Fruit fly (Drosophila melanogaster): ENCODE results near the gene Atac3.

The Atac3 gene

DNA sequence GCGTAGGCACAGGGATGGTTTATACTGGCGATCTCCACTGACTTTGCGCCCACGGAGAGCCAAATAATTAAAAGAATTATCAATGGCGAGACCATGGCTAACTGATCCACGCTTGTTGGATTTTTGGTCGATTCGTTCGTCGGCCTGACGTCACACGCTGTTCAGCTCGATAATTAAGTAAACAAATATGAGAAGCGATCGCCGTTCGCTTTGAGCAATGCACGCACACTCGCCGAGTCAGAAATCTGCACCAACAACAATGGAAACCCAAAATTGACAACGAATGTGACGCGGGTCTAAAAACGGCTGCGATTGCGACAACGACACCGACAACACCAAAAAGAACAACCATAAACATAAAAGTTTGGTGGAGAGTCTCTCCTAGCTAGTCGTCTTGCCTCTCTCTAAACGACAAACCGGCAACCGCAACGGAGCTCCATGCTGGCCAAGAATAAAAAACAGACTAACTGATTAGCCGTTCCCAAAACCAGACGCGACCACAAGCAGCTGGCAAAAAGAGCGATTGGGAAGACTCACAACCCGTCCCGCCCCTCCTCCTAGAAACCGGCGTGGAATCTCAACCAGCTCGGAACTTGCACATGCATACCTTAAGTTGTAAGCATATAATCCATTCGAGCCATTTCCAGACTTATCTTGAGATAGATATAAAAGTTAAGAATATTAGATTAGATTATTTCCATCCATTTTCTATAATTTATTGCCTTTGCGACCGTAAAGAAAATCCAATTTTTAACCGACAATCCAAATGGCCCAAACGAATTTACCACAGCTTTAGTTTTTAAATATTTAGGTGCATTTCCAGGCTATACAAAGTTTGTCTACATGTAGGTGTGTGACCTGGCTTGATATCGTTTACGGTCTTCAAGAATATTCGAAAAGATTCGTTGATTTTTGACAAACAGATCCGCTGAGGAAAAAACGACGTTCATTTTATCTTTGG lies 4.3 kb upstream of the Atac3 start, which contains the start of gene mthl9 (continued):
- TF ChIP-seq CG11723 (GFP tag; optimal IDR thresholded peaks at IDR 0.05) (no peak), bcd (GFP tag; optimal IDR thresholded peaks at IDR 0.05) (no peak), Gsc (GFP tag; IDR thresholded peaks at IDR 0.05) (no peak), CG31365 (tag; optimal IDR thresholded peaks at IDR 0.05) (no peak), mld (GFP tag; IDR thresholded peaks at IDR 0.05; ENCODE audit: partially characterized antibody) (no peak), ara (GFP tag; IDR thresholded peaks at IDR 0.05) (no peak), al (GFP tag; IDR thresholded peaks at IDR 0.05) (no peak), HHEX (GFP tag; optimal IDR thresholded peaks at IDR 0.05) (no peak), gfzf (GFP tag; optimal IDR thresholded peaks at IDR 0.05) (peak; percentile 32), CG18599 (GFP tag; optimal IDR thresholded peaks at IDR 0.05) (no peak), CG4617 (GFP tag; optimal IDR thresholded peaks at IDR 0.05; ENCODE audit: borderline replicate concordance) (no peak), Pdp1 (GFP tag; optimal IDR thresholded peaks at IDR 0.05) (peak in 1 of 2 experiments; percentile 29), lov (optimal IDR thresholded peaks at IDR 0.05) (no peak), lov (GFP tag; IDR thresholded peaks at IDR 0.05) (no peak), unc-4 (GFP tag; IDR thresholded peaks at IDR 0.05; ENCODE audit: partially characterized antibody) (0 out of 2 replicates have a peak, but pooled peaks have one; percentile 51), NC2α (GFP tag; optimal IDR thresholded peaks at IDR 0.05) (no peak), Awh (GFP tag; IDR thresholded peaks at IDR 0.05) (no peak), stwl (tag; optimal IDR thresholded peaks at IDR 0.05) (peak; percentile 26), CG16863 (GFP tag; optimal IDR thresholded peaks at IDR 0.05) (no peak), YL-1 (GFP tag; optimal IDR thresholded peaks at IDR 0.05) (no peak), CG6654 (GFP tag; optimal IDR thresholded peaks at IDR 0.05) (no peak), E2f2 (GFP tag; IDR thresholded peaks at IDR 0.05) (peak; percentile 40; the same call in 1 of the 2 replicates), Mrtf (GFP tag; IDR thresholded peaks at IDR 0.05) (no peak), crol (GFP tag; IDR thresholded peaks at IDR 0.05) (peak; percentile 83), sisA (GFP tag; IDR thresholded peaks at IDR 0.05) (no peak), h (optimal IDR thresholded peaks at IDR 0.05) (no peak), peb (GFP tag; IDR thresholded peaks at IDR 0.05) (no peak), shn (GFP tag; optimal IDR thresholded peaks at IDR 0.05) (no peak), sd (tag; optimal IDR thresholded peaks at IDR 0.05) (peak; percentile 91), cwo (GFP tag; optimal IDR thresholded peaks at IDR 0.05) (peak; percentile 60), jigr1 (GFP tag; IDR thresholded peaks at IDR 0.05) (no peak; the same call in 2 of the 3 replicates), CG11695 (GFP tag; IDR thresholded peaks at IDR 0.05) (no peak), CG17829 (tag; optimal IDR thresholded peaks at IDR 0.05) (no peak), CG12659 (GFP tag; optimal IDR thresholded peaks at IDR 0.05) (no peak), ash1 (GFP tag; optimal IDR thresholded peaks at IDR 0.05) (no peak), zen2 (GFP tag; IDR thresholded peaks at IDR 0.05; ENCODE audit: partially characterized antibody) (no peak), sc (optimal IDR thresholded peaks at IDR 0.05) (no peak), sc (GFP tag; optimal IDR thresholded peaks at IDR 0.05) (no peak), HLHmδ (GFP tag; optimal IDR thresholded peaks at IDR 0.05) (no peak), zfh2 (GFP tag; optimal IDR thresholded peaks at IDR 0.05) (peak; percentile 3), B-H2 (GFP tag; optimal IDR thresholded peaks at IDR 0.05) (peak; percentile 54), chn (GFP tag; optimal IDR thresholded peaks at IDR 0.05) (no peak), CG30431 (GFP tag; optimal IDR thresholded peaks at IDR 0.05) (no peak), CG17612 (GFP tag; IDR thresholded peaks at IDR 0.05) (no peak), sug (tag; optimal IDR thresholded peaks at IDR 0.05) (peak; percentile 90), CG13287 (GFP tag; IDR thresholded peaks at IDR 0.05; ENCODE audit: partially characterized antibody) (peak; percentile 45; the same call in 1 of the 2 replicates), pros (GFP tag; optimal IDR thresholded peaks at IDR 0.05) (peak; percentile 42), CG8388 (GFP tag; optimal IDR thresholded peaks at IDR 0.05) (no peak), Hmx (GFP tag; optimal IDR thresholded peaks at IDR 0.05) (no peak)
